Worm (Caenorhabditis elegans): ENCODE measurements around the gene nspf-3.

DNA sequence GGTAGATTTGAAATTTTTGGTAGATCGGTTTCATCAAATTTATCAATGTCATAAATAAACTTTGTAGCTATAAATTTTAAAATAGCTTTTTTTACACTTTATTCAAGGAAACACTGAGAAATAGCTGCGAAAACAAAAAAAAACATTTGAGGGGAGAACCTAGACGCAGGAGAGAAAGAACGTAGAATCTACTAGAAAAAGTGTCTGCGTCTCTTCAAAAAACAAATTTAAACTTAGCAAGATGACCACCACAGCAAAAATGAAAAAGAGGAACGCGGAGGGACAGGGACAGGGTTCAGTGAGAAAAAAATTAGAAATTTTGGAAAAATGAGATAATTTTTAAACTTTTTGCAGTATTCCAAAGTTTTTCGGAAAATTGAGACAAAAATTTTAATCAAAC, 41.0 kb downstream of the nspf-3 start:
- TF ChIP-seq med-1 (GFP tag; optimal IDR thresholded peaks at IDR 0.05; ENCODE audit: insufficient read depth) (no peak), klf-2 (GFP tag; conservative IDR thresholded peaks at IDR 0.05) (no peak), cog-1 (tag; optimal IDR thresholded peaks at IDR 0.05) (no peak), flt-1 (GFP tag; IDR thresholded peaks at IDR 0.05) (no peak), T22C8.4 (GFP tag; IDR thresholded peaks at IDR 0.05) (no peak), ztf-23 (GFP tag; IDR thresholded peaks at IDR 0.05) (no peak), ztf-29 (GFP tag; IDR thresholded peaks at IDR 0.05) (no peak), ref-1 (GFP tag; conservative IDR thresholded peaks at IDR 0.05) (no peak)

All from whole organism, midembryonic.